Worm (Caenorhabditis elegans): ENCODE results near the gene grl-13.

DNA sequence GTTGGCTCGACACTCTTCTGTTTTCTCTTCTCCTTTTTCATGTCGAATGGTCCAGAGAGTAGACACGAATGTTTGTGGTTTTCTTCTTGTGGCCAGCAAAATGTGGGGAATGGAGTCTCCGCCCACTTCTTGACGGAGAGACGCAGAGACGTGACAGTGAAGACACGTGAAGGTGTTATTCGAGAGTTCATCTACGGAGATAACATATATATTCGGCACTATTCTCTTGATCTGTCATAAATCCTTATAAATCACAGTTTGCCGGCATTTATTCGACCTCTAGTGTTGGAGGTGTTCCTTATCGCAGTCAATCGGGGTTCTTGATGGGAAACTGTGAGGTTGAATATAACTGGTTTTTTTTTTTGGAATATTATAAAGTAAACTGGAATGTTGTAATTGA lies 2.9 kb downstream of the grl-13 start, which contains the start of gene F32D1.3:
- TF ChIP-seq unc-62 (GFP tag; optimal IDR thresholded peaks at IDR 0.05), result peak; percentile 51
- TF ChIP-seq nhr-76 (tag; optimal IDR thresholded peaks at IDR 0.05), result no peak
- no peak for TF ChIP-seq ztf-11 (tag; optimal IDR thresholded peaks at IDR 0.05)

Measured in whole organism, mixed stage, embryonic.